Worm (Caenorhabditis elegans) whole organism, L1 larva: ENCODE data around the gene R05A10.1.

Source experiments
- C04F5.9 ChIP-seq: sonication (generic microtip); optimal IDR thresholded peaks from 2 replicates; lab custom pipeline; 2016; ENCODE audit warnings: missing genetic modification characterization, missing compliant biosample characterization
- C16A3.4 ChIP-seq: fragments of 150-350 bp; optimal IDR thresholded peaks from 2 replicates; lab custom pipeline; 2014; ENCODE audit warnings: missing biosample characterization, missing genetic modification characterization
- C34B4.2 ChIP-seq: sonication (generic microtip); optimal IDR thresholded peaks from 2 replicates; lab custom pipeline; 2017; ENCODE audit warnings: mild to moderate bottlenecking, missing genetic modification characterization, missing compliant biosample characterization
- F16B12.6 ChIP-seq: fragments of 150-350 bp; optimal IDR thresholded peaks from 2 replicates; lab custom pipeline; 2014; ENCODE audit warnings: missing biosample characterization, missing genetic modification characterization
- aha-1 ChIP-seq: fragments of 150-350 bp; optimal IDR thresholded peaks from 2 replicates; lab custom pipeline; 2014; ENCODE audit warnings: missing biosample characterization, missing genetic modification characterization
- ceh-63 ChIP-seq: fragments of 200-800 bp; sonication (Bioruptor generic); optimal IDR thresholded peaks from 2 replicates; lab custom pipeline; 2018; ENCODE audit warnings: mild to moderate bottlenecking, missing genetic modification characterization, missing compliant biosample characterization
- ceh-8 ChIP-seq: fragments of 200-800 bp; sonication (Bioruptor generic); optimal IDR thresholded peaks from 2 replicates; lab custom pipeline; 2018; ENCODE audit warnings: mild to moderate bottlenecking, missing genetic modification characterization, moderate library complexity, missing compliant biosample characterization
- ceh-90 ChIP-seq: sonication (generic microtip); optimal IDR thresholded peaks from 2 replicates; lab custom pipeline; 2016; ENCODE audit warnings: missing genetic modification characterization, missing compliant biosample characterization
- dpl-1 ChIP-seq, 3 experiments: fragments of 150-350 bp in 2 of 3; sonication (generic microtip) in 1 of 3; optimal IDR thresholded peaks; 2 replicates each; lab custom pipeline; 2014 to 2017; ENCODE audit warnings: missing biosample characterization in 3 of 3, missing genetic modification characterization in 3 of 3, missing genetic modification reagents in 3 of 3
- efl-1 ChIP-seq, 4 experiments: fragments of 150-350 bp; optimal IDR thresholded peaks in 3 of 4; peaks in 1 of 4; 1 replicate in 1 of 4; 2 replicates in 3 of 4; lab custom pipeline; 2014; ENCODE audit warnings: missing biosample characterization in 2 of 4, missing genetic modification characterization in 2 of 4, missing genetic modification reagents in 2 of 4
- egl-13 ChIP-seq: sonication (generic microtip); optimal IDR thresholded peaks from 2 replicates; lab custom pipeline; 2016; ENCODE audit warnings: missing genotype, missing genetic modification reagents, missing genetic modification characterization, missing compliant biosample characterization
- elt-3 ChIP-seq, 6 experiments: fragments of 150-350 bp in 1 of 6; sonication (generic microtip); optimal IDR thresholded peaks; 2 replicates each; lab custom pipeline; 2017 to 2018; ENCODE audit warnings: missing biosample characterization in 6 of 6, missing genetic modification characterization in 6 of 6, inconsistent platforms in 1 of 6
- ets-5 ChIP-seq: fragments of 200-800 bp; sonication (Bioruptor generic); IDR thresholded peaks from 2 replicates; pipeline ENCODE4 v1.3.6; 2022; ENCODE audit warnings: missing genetic modification characterization, missing compliant biosample characterization
- fos-1 ChIP-seq: fragments of 150-350 bp; optimal IDR thresholded peaks from 2 replicates; lab custom pipeline; 2014; ENCODE audit warnings: missing biosample characterization, missing genetic modification characterization
- grh-1 ChIP-seq: fragments of 200-800 bp; sonication (Bioruptor generic); IDR thresholded peaks from 2 replicates; pipeline ENCODE4 v1.3.6; 2022; ENCODE audit warnings: missing genetic modification reagents, missing genetic modification characterization, missing compliant biosample characterization
- hlh-4 ChIP-seq: sonication (generic microtip); optimal IDR thresholded peaks from 2 replicates; lab custom pipeline; 2016; ENCODE audit warnings: mild to moderate bottlenecking, missing genetic modification characterization, missing compliant biosample characterization
- irx-1 ChIP-seq: sonication (generic microtip); optimal IDR thresholded peaks from 2 replicates; lab custom pipeline; 2016; ENCODE audit warnings: missing genetic modification characterization, missing compliant biosample characterization
- isw-1 ChIP-seq: fragments of 200-800 bp; sonication (Bioruptor generic); IDR thresholded peaks from 2 replicates; pipeline ENCODE4 v1.3.6; 2022; ENCODE audit warnings: missing genetic modification characterization, missing compliant biosample characterization
- lin-35 ChIP-seq, 2 experiments: fragments of 150-350 bp; optimal IDR thresholded peaks; 2 replicates each; lab custom pipeline; 2014; ENCODE audit warnings: missing biosample characterization in 2 of 2, missing genetic modification characterization in 2 of 2, missing genetic modification reagents in 2 of 2
- lir-3 ChIP-seq: sonication (generic microtip); optimal IDR thresholded peaks from 2 replicates; lab custom pipeline; 2016; ENCODE audit warnings: mild to moderate bottlenecking, missing genetic modification characterization, moderate library complexity, missing compliant biosample characterization; ENCODE audit not compliant: poor library complexity
- mdl-1 ChIP-seq, 2 experiments: fragments of 150-350 bp; optimal IDR thresholded peaks; 2 replicates each; lab custom pipeline; 2014 to 2017; ENCODE audit warnings: missing biosample characterization in 2 of 2, missing genetic modification characterization in 2 of 2, inconsistent platforms in 1 of 2
- nhr-20 ChIP-seq: sonication (generic microtip); optimal IDR thresholded peaks from 2 replicates; lab custom pipeline; 2016; ENCODE audit warnings: mild to moderate bottlenecking, missing genetic modification characterization, missing compliant biosample characterization
- nhr-237 ChIP-seq: fragments of 150-350 bp; optimal IDR thresholded peaks from 2 replicates; lab custom pipeline; 2014; ENCODE audit warnings: missing biosample characterization, missing genetic modification characterization
- nhr-28 ChIP-seq: fragments of 150-350 bp; optimal IDR thresholded peaks from 2 replicates; lab custom pipeline; 2014; ENCODE audit warnings: missing biosample characterization, missing genetic modification characterization
- nhr-47 ChIP-seq: sonication (generic microtip); optimal IDR thresholded peaks from 2 replicates; lab custom pipeline; 2016; ENCODE audit warnings: mild to moderate bottlenecking, missing genetic modification characterization, moderate library complexity, missing compliant biosample characterization
- nhr-90 ChIP-seq: sonication (generic microtip); optimal IDR thresholded peaks from 2 replicates; lab custom pipeline; 2016; ENCODE audit warnings: mild to moderate bottlenecking, missing genetic modification characterization, missing compliant biosample characterization; ENCODE audit not compliant: poor library complexity
- pag-3 ChIP-seq: sonication (generic microtip); optimal IDR thresholded peaks from 2 replicates; lab custom pipeline; 2017; ENCODE audit warnings: missing genetic modification characterization, mild to moderate bottlenecking, missing compliant biosample characterization, antibody characterized with exemption, borderline replicate concordance; ENCODE audit not compliant: insufficient read depth
- pax-3 ChIP-seq: fragments of 200-800 bp; sonication (Bioruptor generic); optimal IDR thresholded peaks from 2 replicates; lab custom pipeline; 2018; ENCODE audit warnings: mild to moderate bottlenecking, missing genetic modification characterization, moderate library complexity, missing compliant biosample characterization
- rnt-1 ChIP-seq: sonication (generic microtip); optimal IDR thresholded peaks from 2 replicates; lab custom pipeline; 2016; ENCODE audit warnings: mild to moderate bottlenecking, missing genetic modification characterization, moderate library complexity, missing compliant biosample characterization
- skn-1 ChIP-seq: fragments of 150-350 bp; optimal IDR thresholded peaks from 2 replicates; lab custom pipeline; 2014; ENCODE audit warnings: missing biosample characterization, missing genetic modification characterization
- snpc-4 ChIP-seq: fragments of 150-350 bp; optimal IDR thresholded peaks from 2 replicates; lab custom pipeline; 2014; ENCODE audit warnings: missing biosample characterization, missing genetic modification characterization
- sup-37 ChIP-seq: fragments of 200-800 bp; sonication (Bioruptor generic); optimal IDR thresholded peaks from 2 replicates; lab custom pipeline; 2018; ENCODE audit warnings: mild to moderate bottlenecking, missing genetic modification characterization, missing compliant biosample characterization
- unc-30 ChIP-seq: sonication (generic microtip); optimal IDR thresholded peaks from 2 replicates; lab custom pipeline; 2017; ENCODE audit warnings: missing biosample characterization, missing genetic modification characterization
- unc-98 ChIP-seq: fragments of 200-800 bp; sonication (Bioruptor generic); IDR thresholded peaks from 2 replicates; pipeline ENCODE4 v1.3.6; 2022; ENCODE audit warnings: missing genetic modification characterization, missing compliant biosample characterization
- xbp-1 ChIP-seq: sonication (generic microtip); optimal IDR thresholded peaks from 2 replicates; lab custom pipeline; 2016; ENCODE audit warnings: missing genetic modification characterization, missing compliant biosample characterization
- ztf-11 ChIP-seq, 2 experiments: sonication (generic microtip); optimal IDR thresholded peaks; 2 replicates each; lab custom pipeline; 2016 to 2017; ENCODE audit warnings: missing genetic modification characterization in 2 of 2, missing biosample characterization in 1 of 2, missing compliant biosample characterization in 1 of 2

R05A10.1 gene

DNA sequence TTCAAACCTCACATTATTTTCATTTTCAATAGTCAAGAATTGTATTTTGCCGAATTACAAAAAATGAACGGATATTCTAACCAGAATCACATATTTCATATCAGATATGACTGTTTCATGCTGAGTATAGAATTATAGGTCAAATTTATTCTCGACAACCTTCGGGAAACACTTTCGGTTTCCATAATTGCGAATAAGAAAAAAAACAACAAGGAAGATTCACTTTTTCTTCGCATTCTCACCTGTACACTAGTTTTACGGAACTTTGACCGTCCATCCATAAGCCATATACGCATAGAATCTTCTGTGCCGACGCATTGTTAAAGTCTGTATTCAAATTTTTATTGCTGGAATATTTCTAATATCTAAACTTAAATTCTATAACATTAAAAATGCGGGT lies 36.6 kb upstream of the R05A10.1 start, which contains the start of gene oac-37:
TSS of gene oac-37 (plus strand) at position 301 of the 400 bp plus-strand sequence.
- no peak for TF ChIP-seq F16B12.6 (tag; lab: Kevin White, UChicago)
- no peak for TF ChIP-seq ztf-11 (tag; optimal IDR thresholded peaks at IDR 0.05; lab: Kevin White, UChicago)
- TF ChIP-seq grh-1, result no peak
- no peak for TF ChIP-seq irx-1 (tag; lab: Kevin White, UChicago)
- no peak for TF ChIP-seq lin-35 (GFP tag; optimal IDR thresholded peaks at IDR 0.05; lab: Kevin White, UChicago)
- TF ChIP-seq nhr-237 (tag; lab: Kevin White, UChicago), result no peak
- no peak for TF ChIP-seq skn-1
- no peak for TF ChIP-seq ets-5 (GFP tag; lab: Robert Waterston, UW)
- TF ChIP-seq nhr-47 (tag; lab: Kevin White, UChicago), result no peak
- no peak for TF ChIP-seq unc-98 (GFP tag; lab: Robert Waterston, UW)
- no peak for TF ChIP-seq aha-1 (tag; lab: Kevin White, UChicago)
- TF ChIP-seq nhr-20 (tag; lab: Kevin White, UChicago), result no peak
- TF ChIP-seq dpl-1 (GFP tag; optimal IDR thresholded peaks at IDR 0.05; lab: Kevin White, UChicago), result no peak
- TF ChIP-seq nhr-28 (tag; lab: Kevin White, UChicago), result no peak
- no peak for TF ChIP-seq C04F5.9
- no peak for TF ChIP-seq lir-3 (tag; lab: Kevin White, UChicago)

DNA sequence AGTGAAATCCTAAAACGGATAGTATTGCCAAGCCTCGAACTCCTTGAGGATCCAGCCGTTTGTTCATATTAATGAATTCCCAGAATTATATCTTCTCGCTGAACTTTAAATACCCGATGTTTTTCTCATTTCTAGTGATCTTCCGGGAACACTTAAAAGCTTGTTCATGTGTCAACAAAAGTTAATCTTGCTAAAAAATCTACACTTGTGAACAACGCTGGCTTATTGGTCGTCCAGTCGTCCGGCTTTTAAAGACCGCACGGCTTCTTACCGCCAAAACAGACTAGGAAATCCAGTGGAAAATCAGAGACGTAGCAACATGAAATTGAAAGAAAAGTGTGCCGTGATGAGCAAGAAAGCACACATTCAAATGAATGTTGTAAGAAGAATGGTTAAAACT lies 28.9 kb upstream of the R05A10.1 start, which contains the start of gene oac-38:
TSS of gene oac-38 (minus strand) at position 101 of the 400 bp plus-strand sequence.
- no peak for TF ChIP-seq efl-1 (optimal IDR thresholded peaks at IDR 0.05; lab: Kevin White, UChicago)
- peak in 1 of 2 experiments; percentile 16 for TF ChIP-seq efl-1 (GFP tag; optimal IDR thresholded peaks at IDR 0.05 in 1 of 2; lab: Kevin White, UChicago)
- TF ChIP-seq mdl-1 (tag; optimal IDR thresholded peaks at IDR 0.05; lab: Kevin White, UChicago), result no peak

DNA sequence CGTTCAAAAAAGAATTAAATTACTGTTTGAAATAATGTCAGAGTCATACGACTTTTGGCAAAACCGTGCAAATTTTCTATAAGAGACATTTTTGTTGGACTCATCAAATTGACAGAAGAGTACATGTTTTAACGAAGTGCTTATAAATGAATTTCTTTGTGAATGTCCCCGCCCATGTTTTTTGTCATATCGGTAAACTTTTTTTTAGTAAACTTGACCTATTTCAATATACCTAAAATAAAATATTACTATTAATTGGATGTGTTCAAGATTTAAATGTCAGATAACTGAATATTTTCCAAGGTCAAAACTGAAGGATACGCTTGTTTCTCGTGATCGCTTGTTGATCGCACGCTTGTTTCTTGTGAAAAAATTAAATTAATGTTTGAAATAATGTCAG lies 24.1 kb upstream of the R05A10.1 start, which contains the start of gene R05A10.8:
TSS of gene R05A10.8 (minus strand) at position 101 of the 400 bp plus-strand sequence.
- TF ChIP-seq ceh-90 (tag; lab: Kevin White, UChicago) (no peak), skn-1 (no peak), ceh-63 (GFP tag; lab: Kevin White, UChicago) (no peak), C34B4.2 (tag; lab: Kevin White, UChicago) (no peak), pax-3 (tag; lab: Kevin White, UChicago) (no peak), nhr-28 (tag; lab: Kevin White, UChicago) (no peak)
- TF ChIP-seq, all 84 proteins: peak for 0

DNA sequence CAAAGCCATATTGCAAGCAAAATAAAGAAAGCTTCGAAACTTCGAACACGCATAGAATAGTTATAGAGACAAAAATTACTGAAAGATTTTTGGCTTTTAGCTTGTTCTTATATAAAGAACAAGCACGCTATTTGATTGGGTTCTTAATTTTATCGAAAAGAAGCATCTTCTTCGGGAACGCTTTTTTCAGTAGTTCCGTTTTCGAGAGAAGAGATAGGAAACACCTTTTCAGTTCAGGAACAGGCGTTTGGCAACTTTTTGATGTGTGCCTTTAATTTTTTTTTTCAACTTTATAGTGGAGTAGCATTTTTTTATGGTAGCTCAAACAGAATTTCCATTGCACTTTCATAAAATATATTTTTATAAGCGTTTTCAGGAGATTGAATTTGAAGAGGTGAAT lies 19.4 kb upstream of the R05A10.1 start, which contains the start of gene R05A10.7:
TSS of gene R05A10.7 (minus strand) at position 101 of the 400 bp plus-strand sequence.
- TF ChIP-seq ceh-8, result no peak
- TF ChIP-seq snpc-4 (tag; lab: Kevin White, UChicago), result no peak
- TF ChIP-seq hlh-4 (tag; lab: Kevin White, UChicago), result no peak
- no peak for TF ChIP-seq xbp-1
- no peak for TF ChIP-seq isw-1
- TF ChIP-seq elt-3 (tag; optimal IDR thresholded peaks at IDR 0.05; lab: Kevin White, UChicago), result no peak
- TF ChIP-seq ceh-90 (tag; lab: Kevin White, UChicago), result no peak
- no peak for TF ChIP-seq C16A3.4 (tag; lab: Kevin White, UChicago)
- no peak for TF ChIP-seq C34B4.2 (tag; lab: Kevin White, UChicago)
- TF ChIP-seq efl-1 (optimal IDR thresholded peaks at IDR 0.05; lab: Kevin White, UChicago), result no peak
- TF ChIP-seq efl-1 (GFP tag; optimal IDR thresholded peaks at IDR 0.05 in 1 of 2; lab: Kevin White, UChicago), result no peak
- no peak for TF ChIP-seq unc-30 (tag; lab: Kevin White, UChicago)
- TF ChIP-seq egl-13 (tag; lab: Kevin White, UChicago), result no peak
- no peak for TF ChIP-seq sup-37 (GFP tag; lab: Kevin White, UChicago)
- no peak for TF ChIP-seq nhr-90 (tag; lab: Kevin White, UChicago)
- no peak for TF ChIP-seq pag-3 (tag; lab: Kevin White, UChicago)
- TF ChIP-seq fos-1 (tag; lab: Kevin White, UChicago), result no peak
- no peak for TF ChIP-seq rnt-1 (tag; lab: Kevin White, UChicago)
- no peak for TF ChIP-seq lir-3 (tag; lab: Kevin White, UChicago)
- TF ChIP-seq, all 84 proteins: peak for 0
